Worm (Caenorhabditis elegans) whole organism, young adult: ENCODE data around the gene ceh-21.

Source experiments
- B0035.1 ChIP-seq: sonication (generic microtip); optimal IDR thresholded peaks from 2 replicates; lab custom pipeline; 2016; ENCODE audit warnings: missing genetic modification characterization, mild to moderate bottlenecking, missing compliant biosample characterization, missing genotype, missing genetic modification reagents
- C06A6.2 ChIP-seq: fragments of 200-800 bp; sonication (Bioruptor generic); conservative IDR thresholded peaks from 2 replicates; pipeline ENCODE4 v1.3.6; 2022; ENCODE audit warnings: missing genetic modification characterization, missing compliant biosample characterization
- C17E4.6 ChIP-seq: fragments of 200-800 bp; sonication (Bioruptor generic); IDR thresholded peaks from 2 replicates; pipeline ENCODE4 v1.3.6; 2022; ENCODE audit warnings: missing genetic modification reagents, missing genetic modification characterization, missing compliant biosample characterization
- D2030.7 ChIP-seq: fragments of 200-800 bp; sonication (Bioruptor generic); IDR thresholded peaks from 2 replicates; pipeline ENCODE4 v1.3.6; 2022; ENCODE audit warnings: missing genetic modification reagents, missing genetic modification characterization, missing compliant biosample characterization
- F10E7.11 ChIP-seq: sonication (generic microtip); optimal IDR thresholded peaks from 2 replicates; lab custom pipeline; 2017; ENCODE audit warnings: mild to moderate bottlenecking, missing genetic modification characterization, moderate library complexity, missing compliant biosample characterization
- F22D6.2 ChIP-seq: sonication (generic microtip); optimal IDR thresholded peaks from 2 replicates; lab custom pipeline; 2016; ENCODE audit warnings: mild to moderate bottlenecking, missing genetic modification characterization, missing compliant biosample characterization
- F37B4.10 ChIP-seq: fragments of 200-800 bp; sonication (Bioruptor generic); IDR thresholded peaks from 2 replicates; pipeline ENCODE4 v1.3.6; 2022; ENCODE audit warnings: missing genetic modification characterization, missing compliant biosample characterization
- F52B5.7 ChIP-seq: sonication (generic microtip); optimal IDR thresholded peaks from 2 replicates; lab custom pipeline; 2016; ENCODE audit warnings: mild to moderate bottlenecking, missing genetic modification characterization, missing compliant biosample characterization
- F55B11.4 ChIP-seq: sonication (generic microtip); optimal IDR thresholded peaks from 2 replicates; lab custom pipeline; 2016; ENCODE audit warnings: missing compliant biosample characterization, missing genetic modification characterization, borderline replicate concordance; ENCODE audit not compliant: insufficient read depth
- K11D2.4 ChIP-seq: fragments of 200-800 bp; sonication (Bioruptor generic); IDR thresholded peaks from 2 replicates; pipeline ENCODE4 v1.3.6; 2022; ENCODE audit warnings: missing genetic modification reagents, missing genetic modification characterization, missing compliant biosample characterization
- T07F8.4 ChIP-seq: sonication (generic microtip); optimal IDR thresholded peaks from 2 replicates; lab custom pipeline; 2016; ENCODE audit warnings: mild to moderate bottlenecking, missing genetic modification characterization, moderate library complexity, missing compliant biosample characterization
- T26A5.8 ChIP-seq: sonication (generic microtip); optimal IDR thresholded peaks from 2 replicates; lab custom pipeline; 2016; ENCODE audit warnings: missing genetic modification characterization, missing compliant biosample characterization
- Y53F4B.3 ChIP-seq: fragments of 200-800 bp; sonication (Bioruptor generic); IDR thresholded peaks from 2 replicates; pipeline ENCODE4 v1.3.6; 2022; ENCODE audit warnings: missing genetic modification reagents, missing genetic modification characterization, missing compliant biosample characterization
- Y67H2A.10 ChIP-seq: fragments of 200-800 bp; sonication (Bioruptor generic); conservative IDR thresholded peaks from 2 replicates; pipeline ENCODE4 v1.3.6; 2022; ENCODE audit warnings: missing genetic modification reagents, missing genetic modification characterization, missing compliant biosample characterization
- Y79H2A.3 ChIP-seq: fragments of 200-800 bp; sonication (Bioruptor generic); conservative IDR thresholded peaks from 2 replicates; pipeline ENCODE4 v1.3.6; 2022; ENCODE audit warnings: missing genetic modification reagents, missing genetic modification characterization, missing compliant biosample characterization
- ceh-40 ChIP-seq: fragments of 200-800 bp; sonication (Bioruptor generic); IDR thresholded peaks from 2 replicates; pipeline ENCODE4 v1.3.6; 2022; ENCODE audit warnings: missing genetic modification characterization, missing compliant biosample characterization
- ceh-58 ChIP-seq: fragments of 200-800 bp; sonication (Bioruptor generic); IDR thresholded peaks from 2 replicates; pipeline ENCODE4 v1.3.6; 2022; ENCODE audit warnings: missing genetic modification characterization, missing compliant biosample characterization
- ceh-79 ChIP-seq: sonication (generic microtip); optimal IDR thresholded peaks from 2 replicates; lab custom pipeline; 2017; ENCODE audit warnings: mild to moderate bottlenecking, missing genetic modification characterization, missing compliant biosample characterization
- chd-7 ChIP-seq: sonication (generic microtip); optimal IDR thresholded peaks from 2 replicates; lab custom pipeline; 2016; ENCODE audit warnings: mild to moderate bottlenecking, missing genetic modification characterization, moderate library complexity, missing compliant biosample characterization
- die-1 ChIP-seq: sonication (generic microtip); optimal IDR thresholded peaks from 2 replicates; lab custom pipeline; 2016; ENCODE audit warnings: missing genotype, mild to moderate bottlenecking, missing genetic modification characterization, missing compliant biosample characterization
- efl-1 ChIP-seq: fragments of 150-350 bp; optimal IDR thresholded peaks from 2 replicates; lab custom pipeline; 2014; ENCODE audit warnings: missing biosample characterization, missing genetic modification reagents, missing genetic modification characterization
- egrh-3 ChIP-seq: fragments of 200-800 bp; sonication (Bioruptor generic); IDR thresholded peaks from 2 replicates; pipeline ENCODE4 v1.3.6; 2022; ENCODE audit warnings: missing genetic modification reagents, missing genetic modification characterization, missing compliant biosample characterization
- fkh-3 ChIP-seq: sonication (generic microtip); optimal IDR thresholded peaks from 2 replicates; lab custom pipeline; 2016; ENCODE audit warnings: mild to moderate bottlenecking, missing genetic modification characterization, missing compliant biosample characterization
- him-1 ChIP-seq: sonication (generic microtip); optimal IDR thresholded peaks from 2 replicates; lab custom pipeline; 2016; ENCODE audit warnings: missing genotype, missing genetic modification reagents, missing genetic modification characterization, missing compliant biosample characterization
- hmg-1.2 ChIP-seq: fragments of 200-800 bp; sonication (Bioruptor generic); IDR thresholded peaks from 2 replicates; pipeline ENCODE4 v1.3.6; 2022; ENCODE audit warnings: missing genetic modification reagents, missing genetic modification characterization, missing compliant biosample characterization
- hmg-20 ChIP-seq: fragments of 200-800 bp; sonication (Bioruptor generic); IDR thresholded peaks from 2 replicates; pipeline ENCODE4 v1.3.6; 2022; ENCODE audit warnings: missing genetic modification reagents, missing genetic modification characterization, missing compliant biosample characterization
- hrde-1 ChIP-seq: sonication (generic microtip); optimal IDR thresholded peaks from 2 replicates; lab custom pipeline; 2016; ENCODE audit warnings: missing genetic modification characterization, mild to moderate bottlenecking, missing compliant biosample characterization, moderate library complexity, missing genotype, missing genetic modification reagents, borderline replicate concordance
- let-607 ChIP-seq, 2 experiments: fragments of 200-800 bp in 1 of 2; sonication (Bioruptor generic) in 1 of 2; sonication (generic microtip) in 1 of 2; optimal IDR thresholded peaks; 2 replicates each; lab custom pipeline; 2016 to 2018; ENCODE audit warnings: mild to moderate bottlenecking in 2 of 2, missing compliant biosample characterization in 2 of 2, missing genetic modification characterization in 2 of 2, moderate library complexity in 2 of 2, missing genotype in 1 of 2
- lsl-1 ChIP-seq: fragments of 200-800 bp; sonication (Bioruptor generic); optimal IDR thresholded peaks from 2 replicates; lab custom pipeline; 2018; ENCODE audit warnings: mild to moderate bottlenecking, missing genetic modification characterization, moderate library complexity, missing compliant biosample characterization
- lsy-27 ChIP-seq: sonication (generic microtip); optimal IDR thresholded peaks from 2 replicates; lab custom pipeline; 2017; ENCODE audit warnings: missing genetic modification characterization, mild to moderate bottlenecking, missing compliant biosample characterization, antibody characterized with exemption, missing genotype, borderline replicate concordance; ENCODE audit not compliant: insufficient read depth
- mcd-1 ChIP-seq: fragments of 200-800 bp; sonication (Bioruptor generic); IDR thresholded peaks from 2 replicates; pipeline ENCODE4 v1.3.6; 2022; ENCODE audit warnings: missing genetic modification reagents, missing genetic modification characterization, missing compliant biosample characterization
- mel-28 ChIP-seq: sonication (generic microtip); optimal IDR thresholded peaks from 2 replicates; lab custom pipeline; 2016; ENCODE audit warnings: borderline replicate concordance, mild to moderate bottlenecking, missing genetic modification characterization, missing compliant biosample characterization
- mxl-1 ChIP-seq: sonication (generic microtip); optimal IDR thresholded peaks from 2 replicates; lab custom pipeline; 2016; ENCODE audit warnings: missing genetic modification characterization, missing compliant biosample characterization
- nfya-1 ChIP-seq: sonication (generic microtip); optimal IDR thresholded peaks from 2 replicates; lab custom pipeline; 2017; ENCODE audit warnings: antibody characterized with exemption, missing compliant biosample characterization, missing genetic modification characterization, borderline replicate concordance; ENCODE audit not compliant: insufficient read depth
- nhr-27 ChIP-seq: fragments of 200-800 bp; sonication (Bioruptor generic); optimal IDR thresholded peaks from 2 replicates; lab custom pipeline; 2018; ENCODE audit warnings: mild to moderate bottlenecking, missing genetic modification characterization, moderate library complexity, missing compliant biosample characterization
- pbrm-1 ChIP-seq: fragments of 200-800 bp; sonication (Bioruptor generic); IDR thresholded peaks from 2 replicates; pipeline ENCODE4 v1.3.6; 2022; ENCODE audit warnings: missing genetic modification reagents, missing genetic modification characterization, missing compliant biosample characterization
- pha-4 ChIP-seq: fragments of 150-350 bp; sonication (generic microtip); optimal IDR thresholded peaks from 2 replicates; lab custom pipeline; 2014; ENCODE audit warnings: missing biosample characterization, missing genetic modification reagents, missing genetic modification characterization
- repo-1 ChIP-seq: sonication (generic microtip); optimal IDR thresholded peaks from 2 replicates; lab custom pipeline; 2017; ENCODE audit warnings: mild to moderate bottlenecking, missing genetic modification characterization, missing compliant biosample characterization
- rpc-1 ChIP-seq, 2 experiments: fragments of 150-350 bp in 1 of 2; sonication (generic microtip) in 1 of 2; optimal IDR thresholded peaks; 2 replicates each; lab custom pipeline; 2014 to 2018; ENCODE audit warnings: missing biosample characterization in 1 of 2, missing genetic modification characterization in 1 of 2, missing genetic modification reagents in 1 of 2, missing genotype in 1 of 2
- sea-2 ChIP-seq: fragments of 200-800 bp; sonication (Bioruptor generic); IDR thresholded peaks from 2 replicates; pipeline ENCODE4 v1.3.6; 2022; ENCODE audit warnings: missing genetic modification characterization, missing compliant biosample characterization
- snpc-1.3 ChIP-seq: sonication (generic microtip); optimal IDR thresholded peaks from 2 replicates; lab custom pipeline; 2017; ENCODE audit warnings: missing genetic modification characterization, mild to moderate bottlenecking, missing compliant biosample characterization, antibody characterized with exemption, moderate library complexity, missing genotype, missing genetic modification reagents; ENCODE audit not compliant: insufficient read depth
- somi-1 ChIP-seq: fragments of 200-800 bp; sonication (Bioruptor generic); optimal IDR thresholded peaks from 2 replicates; lab custom pipeline; 2018; ENCODE audit warnings: mild to moderate bottlenecking, missing genetic modification characterization, missing compliant biosample characterization
- tbp1 ChIP-seq: fragments of 200-800 bp; sonication (Bioruptor generic); optimal IDR thresholded peaks from 2 replicates; lab custom pipeline; 2018; ENCODE audit warnings: mild to moderate bottlenecking, missing genetic modification characterization, missing compliant biosample characterization
- unc-62 ChIP-seq: fragments of 150-350 bp; optimal IDR thresholded peaks from 2 replicates; lab custom pipeline; 2014; ENCODE audit warnings: missing biosample characterization, missing genetic modification reagents, missing genetic modification characterization
- xnd-1 ChIP-seq: sonication (generic microtip); optimal IDR thresholded peaks from 2 replicates; lab custom pipeline; 2016; ENCODE audit warnings: missing genotype, missing genetic modification reagents, missing genetic modification characterization, missing compliant biosample characterization
- ztf-18 ChIP-seq: sonication (generic microtip); optimal IDR thresholded peaks from 2 replicates; lab custom pipeline; 2016; ENCODE audit warnings: missing genotype, mild to moderate bottlenecking, missing genetic modification characterization, missing compliant biosample characterization
- ztf-25 ChIP-seq: fragments of 200-800 bp; sonication (Bioruptor generic); IDR thresholded peaks from 2 replicates; pipeline ENCODE4 v1.3.6; 2022; ENCODE audit warnings: missing genetic modification reagents, missing genetic modification characterization, missing compliant biosample characterization
- ztf-6 ChIP-seq: fragments of 200-800 bp; sonication (Bioruptor generic); IDR thresholded peaks from 2 replicates; pipeline ENCODE4 v1.3.6; 2022; ENCODE audit warnings: missing genetic modification reagents, missing genetic modification characterization, missing compliant biosample characterization

The ceh-21 gene

DNA sequence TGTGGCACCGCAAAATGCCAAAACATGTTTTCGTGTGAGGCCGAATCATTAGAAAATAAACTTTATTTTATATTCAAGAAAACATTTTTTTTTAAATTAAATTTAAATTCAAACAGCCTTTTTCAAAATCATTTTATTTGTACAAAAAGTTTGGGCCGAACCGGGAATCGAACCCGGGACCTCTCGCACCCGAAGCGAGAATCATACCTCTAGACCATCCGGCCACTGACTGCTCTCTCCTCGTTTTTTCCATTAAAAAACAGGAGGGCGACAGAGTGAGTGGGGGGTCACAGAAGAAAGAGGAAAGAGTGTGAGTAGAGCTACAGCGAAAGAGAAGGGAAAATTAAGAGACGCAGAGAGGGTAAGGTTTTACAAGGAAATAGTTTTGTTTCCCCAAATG lies 28.1 kb upstream of the ceh-21 start (continued):
- TF ChIP-seq snpc-1.3 (tag; lab: Kevin White, UChicago) (peak; percentile 82), F52B5.7 (tag; lab: Kevin White, UChicago) (peak; percentile 56), ceh-58 (no peak), xnd-1 (tag; lab: Kevin White, UChicago) (no peak), somi-1 (GFP tag; lab: Kevin White, UChicago) (peak; percentile 62), nhr-27 (tag; lab: Kevin White, UChicago) (no peak), Y53F4B.3 (GFP tag; lab: Robert Waterston, UW) (0 out of 2 replicates have a peak, but pooled peaks have one; percentile 24), let-607 (tag; optimal IDR thresholded peaks at IDR 0.05; lab: Kevin White, UChicago) (peak in 1 of 2 experiments; percentile 9), sea-2 (no peak), F55B11.4 (tag; lab: Kevin White, UChicago) (no peak), Y79H2A.3 (GFP tag; lab: Robert Waterston, UW) (no peak), mel-28 (tag; lab: Kevin White, UChicago) (no peak), unc-62 (GFP tag; lab: Kevin White, UChicago) (no peak), ztf-18 (peak; percentile 58), ztf-25 (GFP tag; lab: Robert Waterston, UW) (no peak), rpc-1 (optimal IDR thresholded peaks at IDR 0.05; lab: Kevin White, UChicago) (peak; percentile 78), rpc-1 (tag; optimal IDR thresholded peaks at IDR 0.05; lab: Kevin White, UChicago) (peak; percentile 91), D2030.7 (no peak), ceh-79 (tag; lab: Kevin White, UChicago) (no peak), nfya-1 (tag; lab: Kevin White, UChicago) (no peak), hrde-1 (tag; lab: Kevin White, UChicago) (peak; percentile 14), mcd-1 (GFP tag; lab: Robert Waterston, UW) (no peak), T07F8.4 (tag; lab: Kevin White, UChicago) (peak; percentile 48), B0035.1 (tag; lab: Kevin White, UChicago) (peak; percentile 72), K11D2.4 (GFP tag; lab: Robert Waterston, UW) (peak; percentile 49; the same call in 1 of the 2 replicates), T26A5.8 (tag; lab: Kevin White, UChicago) (no peak), F22D6.2 (tag; lab: Kevin White, UChicago) (peak; percentile 1), efl-1 (no peak), him-1 (tag; lab: Kevin White, UChicago) (peak; percentile 92), Y67H2A.10 (GFP tag; lab: Robert Waterston, UW) (0 out of 2 replicates have a peak, but pooled peaks have one; percentile 41), hmg-1.2 (GFP tag; lab: Robert Waterston, UW) (peak; percentile 93), C17E4.6 (GFP tag; lab: Robert Waterston, UW) (no peak), lsy-27 (tag; lab: Kevin White, UChicago) (peak; percentile 52), ztf-6 (no peak), fkh-3 (tag; lab: Kevin White, UChicago) (no peak), mxl-1 (peak; percentile 85), egrh-3 (no peak), tbp1 (GFP tag; lab: Kevin White, UChicago) (peak; percentile 93), ceh-40 (GFP tag; lab: Robert Waterston, UW) (no peak), repo-1 (no peak), die-1 (tag; lab: Kevin White, UChicago) (peak; percentile 83), lsl-1 (GFP tag; lab: Kevin White, UChicago) (no peak), pbrm-1 (GFP tag; lab: Robert Waterston, UW) (no peak), C06A6.2 (GFP tag; lab: Robert Waterston, UW) (peak; percentile 43), chd-7 (tag; lab: Kevin White, UChicago) (peak; percentile 50), F10E7.11 (no peak), pha-4 (tag; lab: Kevin White, UChicago) (no peak), F37B4.10 (no peak), hmg-20 (peak; percentile 85)
